Worm (Caenorhabditis elegans): ENCODE results near the gene T16G1.5.

The T16G1.5 gene

DNA sequence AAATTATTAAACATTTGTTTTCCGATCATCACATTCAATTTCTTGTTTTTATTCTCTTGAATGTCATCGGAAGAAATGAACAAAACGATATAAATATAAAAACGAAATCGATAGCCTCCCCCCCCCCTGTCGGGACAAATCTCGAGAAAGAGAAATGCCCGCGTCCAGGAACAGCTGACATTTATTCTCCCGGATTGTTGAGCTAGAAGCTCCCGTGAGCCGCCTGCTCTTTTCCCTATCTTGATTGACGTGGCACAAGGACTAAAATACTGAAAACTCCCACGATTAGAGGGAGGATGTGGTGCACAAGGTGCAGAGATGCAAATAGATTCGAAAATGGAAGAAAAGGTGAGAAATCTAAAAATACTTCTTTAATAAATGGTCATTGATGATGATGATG, 42.5 kb downstream of the T16G1.5 start:
- TF ChIP-seq Y116A8C.19 (tag; optimal IDR thresholded peaks at IDR 0.05; ENCODE audit: borderline replicate concordance), result no peak
- no peak for TF ChIP-seq mdl-1 (tag; optimal IDR thresholded peaks at IDR 0.05)
- TF ChIP-seq fkh-10 (GFP tag; optimal IDR thresholded peaks at IDR 0.05), result no peak
- TF ChIP-seq blmp-1 (tag; optimal IDR thresholded peaks at IDR 0.05), result no peak
- TF ChIP-seq snpc-4 (tag; optimal IDR thresholded peaks at IDR 0.05), result no peak
- TF ChIP-seq egl-13 (tag; optimal IDR thresholded peaks at IDR 0.05), result no peak
- TF ChIP-seq nhr-11 (tag; optimal IDR thresholded peaks at IDR 0.05), result no peak
- peak; percentile 24 for TF ChIP-seq nhr-71 (tag; optimal IDR thresholded peaks at IDR 0.05)
- TF ChIP-seq lin-14 (GFP tag; optimal IDR thresholded peaks at IDR 0.05), result peak; percentile 9
- no peak for TF ChIP-seq aly-2 (tag; optimal IDR thresholded peaks at IDR 0.05)
- TF ChIP-seq hpl-2 (GFP tag; optimal IDR thresholded peaks at IDR 0.05), result no peak
- TF ChIP-seq irx-1 (tag; optimal IDR thresholded peaks at IDR 0.05), result no peak
- TF ChIP-seq xbp-1 (tag; optimal IDR thresholded peaks at IDR 0.05), result no peak
- no peak for TF ChIP-seq nhr-90 (tag; optimal IDR thresholded peaks at IDR 0.05; ENCODE audit: poor library complexity)
- TF ChIP-seq mep-1 (tag; optimal IDR thresholded peaks at IDR 0.05), result no peak
- TF ChIP-seq snu-23 (GFP tag; optimal IDR thresholded peaks at IDR 0.05), result no peak
- TF ChIP-seq unc-130 (tag; optimal IDR thresholded peaks at IDR 0.05), result no peak
- peak; percentile 55 for TF ChIP-seq rnt-1 (tag; optimal IDR thresholded peaks at IDR 0.05)
- TF ChIP-seq C04F5.9 (tag; optimal IDR thresholded peaks at IDR 0.05), result no peak
- peak; percentile 20 for TF ChIP-seq dsc-1 (tag; optimal IDR thresholded peaks at IDR 0.05)
- TF ChIP-seq ets-5 (GFP tag; IDR thresholded peaks at IDR 0.05), result no peak
- no peak for TF ChIP-seq ztf-4 (tag; optimal IDR thresholded peaks at IDR 0.05)

DNA sequence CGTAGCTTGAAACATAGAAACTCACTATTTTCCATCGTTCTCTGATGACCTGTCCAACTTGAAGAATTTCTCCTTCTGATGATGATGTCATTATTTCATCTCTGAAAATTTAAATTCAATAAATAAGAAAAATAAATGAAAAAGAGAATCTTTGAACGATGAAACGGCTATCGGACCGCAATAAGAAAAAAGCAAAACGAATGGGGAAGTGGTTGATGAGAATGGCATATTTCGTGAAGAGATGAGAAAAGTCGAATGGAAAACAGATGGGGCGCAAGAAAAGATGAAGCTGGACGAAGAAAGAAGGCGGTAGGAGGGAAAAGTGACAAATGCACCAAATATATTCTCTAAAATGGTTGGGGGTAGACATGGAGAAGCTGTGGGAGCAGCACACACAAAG, 43.6 kb downstream of the T16G1.5 start, which contains the start of gene ttbk-7:
TSS of gene ttbk-7 (minus strand) at position 101 of the 400 bp plus-strand sequence.
- TF ChIP-seq unc-130 (tag; optimal IDR thresholded peaks at IDR 0.05), result no peak
- peak; percentile 57 for TF ChIP-seq dsc-1 (tag; optimal IDR thresholded peaks at IDR 0.05)
